Worm (Caenorhabditis elegans): Measurements from ENCODE around the gene coq-5.

ce11 chrIII:7832473-7832872, 25.8 kb downstream of the coq-5 start:
- TF ChIP-seq dao-5 (tag; optimal IDR thresholded peaks at IDR 0.05), result no peak
- TF ChIP-seq him-1 (tag; optimal IDR thresholded peaks at IDR 0.05), result no peak
